Fruit fly (Drosophila melanogaster) whole organism, embryonic: Measurements from ENCODE around the gene Rcd5.
A peak's percentile ranks its signal among the peaks of the same experiment; 100 is the strongest.

Experiments used
- Adf1 ChIP-seq: fragments of 200-800 bp; sonication (Bioruptor generic); IDR thresholded peaks from 2 replicates; pipeline ENCODE4 v1.3.6; 2022; ENCODE audit warnings: missing biosample characterization, missing genetic modification characterization
- Antp ChIP-seq: fragments of 200-800 bp; sonication (Bioruptor generic); optimal IDR thresholded peaks from 3 replicates; lab custom pipeline; 2016; ENCODE audit warnings: missing biosample characterization, missing genetic modification characterization
- CG10979 ChIP-seq: fragments of 200-800 bp; sonication (Bioruptor generic); optimal IDR thresholded peaks from 2 replicates; lab custom pipeline; 2018; ENCODE audit warnings: missing biosample characterization, mild to moderate bottlenecking, missing genetic modification characterization, moderate library complexity
- CG11093 ChIP-seq: fragments of 200-800 bp; sonication (Bioruptor generic); IDR thresholded peaks from 3 replicates; pipeline ENCODE4 v1.3.6; 2022; ENCODE audit warnings: missing biosample characterization, missing genetic modification characterization
- CG11560 ChIP-seq: fragments of 200-800 bp; sonication (Bioruptor generic); IDR thresholded peaks from 3 replicates; pipeline ENCODE4 v1.3.6; 2022; ENCODE audit warnings: missing biosample characterization, missing genetic modification characterization
- CG12219 ChIP-seq: fragments of 200-800 bp; sonication (Bioruptor generic); optimal IDR thresholded peaks from 3 replicates; lab custom pipeline; 2018; ENCODE audit warnings: missing biosample characterization, mild to moderate bottlenecking, missing genetic modification characterization
- CG12659 ChIP-seq: fragments of 200-800 bp; sonication (Bioruptor generic); optimal IDR thresholded peaks from 3 replicates; lab custom pipeline; 2017; ENCODE audit warnings: mild to moderate bottlenecking, missing biosample characterization, missing genetic modification reagents, missing genetic modification characterization
- CG13775 ChIP-seq: fragments of 200-800 bp; sonication (Bioruptor generic); optimal IDR thresholded peaks from 3 replicates; lab custom pipeline; 2017; ENCODE audit warnings: missing biosample characterization, mild to moderate bottlenecking, missing genetic modification characterization
- CG15011 ChIP-seq: fragments of 200-800 bp; sonication (Bioruptor generic); optimal IDR thresholded peaks from 3 replicates; lab custom pipeline; 2018; ENCODE audit warnings: missing biosample characterization, mild to moderate bottlenecking, missing genetic modification characterization
- CG15514 ChIP-seq: fragments of 200-800 bp; sonication (Bioruptor generic); optimal IDR thresholded peaks from 3 replicates; lab custom pipeline; 2017; ENCODE audit warnings: missing biosample characterization, missing genetic modification characterization, mild to moderate bottlenecking, moderate library complexity, missing genetic modification reagents
- CG30431 ChIP-seq: fragments of 200-800 bp; sonication (Bioruptor generic); optimal IDR thresholded peaks from 2 replicates; lab custom pipeline; 2017; ENCODE audit warnings: missing biosample characterization, missing genetic modification characterization
- CG3163 ChIP-seq: fragments of 200-800 bp; sonication (Bioruptor generic); optimal IDR thresholded peaks from 3 replicates; lab custom pipeline; 2016; ENCODE audit warnings: missing biosample characterization, missing genetic modification characterization
- CG4854 ChIP-seq: fragments of 200-800 bp; sonication (Bioruptor generic); optimal IDR thresholded peaks from 2 replicates; lab custom pipeline; 2016; ENCODE audit warnings: missing biosample characterization, missing genetic modification characterization, inconsistent platforms
- CG5245 ChIP-seq: fragments of 200-800 bp; sonication (Bioruptor generic); optimal IDR thresholded peaks from 3 replicates; lab custom pipeline; 2016; ENCODE audit warnings: missing biosample characterization, missing genetic modification characterization
- CG6272 ChIP-seq: fragments of 200-800 bp; sonication (Bioruptor generic); IDR thresholded peaks from 2 replicates; pipeline ENCODE4 v1.3.6; 2022; ENCODE audit warnings: missing biosample characterization, missing genetic modification characterization
- CG7357 ChIP-seq: fragments of 200-800 bp; sonication (Bioruptor generic); IDR thresholded peaks from 3 replicates; pipeline ENCODE4 v1.3.6; 2022; ENCODE audit warnings: missing biosample characterization, missing genetic modification characterization
- CG7372 ChIP-seq: fragments of 200-800 bp; sonication (Bioruptor generic); IDR thresholded peaks from 2 replicates; pipeline ENCODE4 v1.3.6; 2022; ENCODE audit warnings: missing biosample characterization, missing genetic modification characterization
- CG7556 ChIP-seq: fragments of 200-800 bp; sonication (Bioruptor generic); optimal IDR thresholded peaks from 2 replicates; lab custom pipeline; 2017; ENCODE audit warnings: missing biosample characterization, mild to moderate bottlenecking, missing genetic modification characterization
- CG7786 ChIP-seq: fragments of 200-800 bp; sonication (Bioruptor generic); optimal IDR thresholded peaks from 2 replicates; lab custom pipeline; 2016; ENCODE audit warnings: missing biosample characterization, missing genetic modification characterization
- CG8765 ChIP-seq: fragments of 200-800 bp; sonication (Bioruptor generic); IDR thresholded peaks from 2 replicates; pipeline ENCODE4 v1.3.6; 2022; ENCODE audit warnings: missing biosample characterization, missing genetic modification characterization
- CG9215 ChIP-seq: fragments of 200-800 bp; sonication (Bioruptor generic); IDR thresholded peaks from 2 replicates; pipeline ENCODE4 v1.3.6; 2022; ENCODE audit warnings: missing biosample characterization, missing genetic modification characterization
- CG9817 ChIP-seq: fragments of 200-800 bp; sonication (Bioruptor generic); optimal IDR thresholded peaks from 2 replicates; lab custom pipeline; 2018; ENCODE audit warnings: missing biosample characterization, mild to moderate bottlenecking, missing genetic modification characterization, moderate library complexity
- CG9932 ChIP-seq: fragments of 200-800 bp; sonication (Bioruptor generic); IDR thresholded peaks from 2 replicates; pipeline ENCODE4 v1.3.6; 2022; ENCODE audit warnings: missing biosample characterization, missing genetic modification characterization
- E2f2 ChIP-seq: fragments of 200-800 bp; sonication (Bioruptor generic); IDR thresholded peaks from 2 replicates; pipeline ENCODE4 v1.3.6; 2022; ENCODE audit warnings: missing biosample characterization, missing genetic modification characterization
- Ets65A ChIP-seq: fragments of 200-800 bp; sonication (Bioruptor generic); peaks from one replicate; lab custom pipeline; 2016; ENCODE audit warnings: missing biosample characterization, missing genetic modification characterization
- Fer2 ChIP-seq: fragments of 200-800 bp; sonication (Bioruptor generic); optimal IDR thresholded peaks from 2 replicates; lab custom pipeline; 2018; ENCODE audit warnings: missing biosample characterization, mild to moderate bottlenecking, missing genetic modification characterization, moderate library complexity
- H15 ChIP-seq: fragments of 200-800 bp; sonication (Bioruptor generic); IDR thresholded peaks from 3 replicates; pipeline ENCODE4 v1.3.6; 2022; ENCODE audit warnings: missing biosample characterization, missing genetic modification characterization
- Hr78 ChIP-seq, 2 experiments: fragments of 200-800 bp in 1 of 2; fragments of >200 bp in 1 of 2; sonication (Bioruptor generic) in 1 of 2; optimal IDR thresholded peaks; 2 replicates each; lab custom pipeline; 2017 to 2019; ENCODE audit warnings: missing biosample characterization in 2 of 2, missing genetic modification characterization in 2 of 2, mild to moderate bottlenecking in 1 of 2, moderate library complexity in 1 of 2
- Lpt ChIP-seq: fragments of >200 bp; optimal IDR thresholded peaks from 2 replicates; lab custom pipeline; 2018; ENCODE audit warnings: missing biosample characterization, missing genetic modification characterization
- MBD-R2 ChIP-seq: fragments of 200-800 bp; sonication (Bioruptor generic); IDR thresholded peaks from 2 replicates; pipeline ENCODE4 v1.3.6; 2022; ENCODE audit warnings: missing biosample characterization, missing genetic modification characterization
- Mad ChIP-seq: fragments of 200-800 bp; sonication (Bioruptor generic); optimal IDR thresholded peaks from 2 replicates; lab custom pipeline; 2016; ENCODE audit warnings: missing biosample characterization, missing genetic modification characterization
- Oaz ChIP-seq: fragments of 200-800 bp; sonication (Bioruptor generic); IDR thresholded peaks from 2 replicates; pipeline ENCODE4 v1.3.6; 2022; ENCODE audit warnings: missing biosample characterization, missing genetic modification characterization
- PHDP ChIP-seq: fragments of 200-800 bp; sonication (Bioruptor generic); optimal IDR thresholded peaks from 3 replicates; lab custom pipeline; 2018; ENCODE audit warnings: missing biosample characterization, mild to moderate bottlenecking, missing genetic modification characterization, moderate library complexity
- Scr ChIP-seq: fragments of 200-800 bp; sonication (Bioruptor generic); IDR thresholded peaks from 2 replicates; pipeline ENCODE4 v1.3.6; 2022; ENCODE audit warnings: missing biosample characterization, missing genetic modification characterization; ENCODE audit not compliant: partially characterized antibody
- Ssrp ChIP-seq: fragments of 200-800 bp; sonication (Bioruptor generic); optimal IDR thresholded peaks from 2 replicates; lab custom pipeline; 2018; ENCODE audit warnings: missing biosample characterization, mild to moderate bottlenecking, missing genetic modification characterization, moderate library complexity
- TFAM ChIP-seq: fragments of 200-800 bp; sonication (Bioruptor generic); optimal IDR thresholded peaks from 2 replicates; lab custom pipeline; 2017; ENCODE audit warnings: missing biosample characterization, missing genetic modification characterization, inconsistent platforms
- bcd ChIP-seq: fragments of 200-800 bp; sonication (Bioruptor generic); optimal IDR thresholded peaks from 2 replicates; lab custom pipeline; 2017; ENCODE audit warnings: missing biosample characterization, mild to moderate bottlenecking, missing genetic modification characterization
- btn ChIP-seq: fragments of 200-800 bp; sonication (Bioruptor generic); optimal IDR thresholded peaks from 2 replicates; lab custom pipeline; 2016; ENCODE audit warnings: missing biosample characterization, missing genetic modification characterization
- cas ChIP-seq: fragments of 200-800 bp; sonication (Bioruptor generic); IDR thresholded peaks from 2 replicates; pipeline ENCODE4 v1.3.6; 2022; ENCODE audit warnings: missing biosample characterization, missing genetic modification characterization
- dmrt11E ChIP-seq: fragments of 200-800 bp; sonication (Bioruptor generic); optimal IDR thresholded peaks from 3 replicates; lab custom pipeline; 2018; ENCODE audit warnings: missing biosample characterization, mild to moderate bottlenecking, missing genetic modification characterization, moderate library complexity
- ewg ChIP-seq: fragments of 200-800 bp; sonication (Bioruptor generic); optimal IDR thresholded peaks from 3 replicates; lab custom pipeline; 2017; ENCODE audit warnings: mild to moderate bottlenecking, missing biosample characterization, missing genetic modification reagents, missing genetic modification characterization
- jigr1 ChIP-seq: fragments of 200-800 bp; sonication (Bioruptor generic); IDR thresholded peaks from 3 replicates; pipeline ENCODE4 v1.3.6; 2022; ENCODE audit warnings: missing biosample characterization, missing genetic modification characterization
- kah ChIP-seq: fragments of 200-800 bp; sonication (Bioruptor generic); optimal IDR thresholded peaks from 2 replicates; lab custom pipeline; 2018; ENCODE audit warnings: missing biosample characterization, mild to moderate bottlenecking, missing genetic modification characterization
- lmd ChIP-seq: fragments of 200-800 bp; sonication (Bioruptor generic); IDR thresholded peaks from 2 replicates; pipeline ENCODE4 v1.3.6; 2022; ENCODE audit warnings: missing biosample characterization, missing genetic modification characterization
- pum ChIP-seq: fragments of 200-800 bp; sonication (Bioruptor generic); optimal IDR thresholded peaks from 2 replicates; lab custom pipeline; 2016; ENCODE audit warnings: missing biosample characterization, missing genetic modification characterization
- pzg ChIP-seq: fragments of 200-800 bp; sonication (Bioruptor generic); optimal IDR thresholded peaks from 3 replicates; lab custom pipeline; 2018; ENCODE audit warnings: missing biosample characterization, mild to moderate bottlenecking, missing genetic modification characterization, moderate library complexity
- ranshi ChIP-seq: fragments of 200-800 bp; sonication (Bioruptor generic); IDR thresholded peaks from 2 replicates; pipeline ENCODE4 v1.3.6; 2022; ENCODE audit warnings: missing biosample characterization, missing genetic modification characterization
- salm ChIP-seq: fragments of 200-800 bp; sonication (Bioruptor generic); optimal IDR thresholded peaks from 2 replicates; lab custom pipeline; 2018; ENCODE audit warnings: missing biosample characterization, mild to moderate bottlenecking, missing genetic modification characterization
- stc ChIP-seq: fragments of 200-800 bp; sonication (Bioruptor generic); IDR thresholded peaks from 2 replicates; pipeline ENCODE4 v1.3.6; 2022; ENCODE audit warnings: missing biosample characterization, missing genetic modification characterization
- z ChIP-seq: fragments of 200-800 bp; sonication (Bioruptor generic); IDR thresholded peaks from 3 replicates; pipeline ENCODE4 v1.3.6; 2022; ENCODE audit warnings: missing biosample characterization, missing genetic modification characterization

Gene Rcd5

DNA sequence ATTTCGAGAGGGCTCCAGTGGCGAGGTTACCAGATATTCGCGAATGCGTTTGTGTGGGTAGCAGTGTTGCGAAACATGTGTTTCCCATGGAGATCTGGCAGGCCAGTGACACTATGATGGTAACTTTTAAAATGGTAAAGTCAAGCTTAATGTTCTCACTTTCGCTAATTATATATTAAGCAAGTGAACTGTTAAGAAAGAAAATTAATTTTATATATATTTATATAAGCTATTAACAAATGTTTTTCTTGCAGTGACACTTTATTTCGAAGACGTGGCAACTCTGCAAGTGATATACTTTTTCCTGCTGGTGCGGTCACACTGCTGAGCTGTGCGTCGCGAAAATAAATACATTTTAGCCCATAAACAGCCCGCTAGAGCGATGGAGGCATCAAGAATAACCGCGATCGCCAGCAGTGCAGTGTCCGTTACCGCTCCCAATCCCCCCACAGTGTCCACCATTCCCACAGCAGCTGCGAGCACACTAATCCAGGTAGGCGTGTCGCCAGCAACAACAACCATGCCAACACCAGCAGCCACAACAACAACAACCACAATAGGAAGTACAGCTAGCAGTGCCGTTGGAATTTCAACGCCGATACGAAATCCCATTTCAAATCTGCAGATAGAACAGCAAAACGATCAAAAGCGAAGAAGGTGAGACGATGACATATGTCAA lies at the start of gene Rcd5, which contains the start of gene CG11593 (continued):
- TF ChIP-seq CG8765 (GFP tag; lab: Robert Waterston, UW) (peak; percentile 75; the same call in 1 of the 2 replicates), CG9817 (tag; lab: Kevin White, UChicago) (peak; percentile 77), CG13775 (GFP tag; lab: Kevin White, UChicago) (peak; percentile 84), Hr78 (GFP tag; optimal IDR thresholded peaks at IDR 0.05; lab: Kevin White, UChicago) (no peak), ewg (GFP tag; lab: Kevin White, UChicago) (peak; percentile 32), kah (GFP tag; lab: Kevin White, UChicago) (no peak), CG12219 (GFP tag; lab: Kevin White, UChicago) (no peak), z (GFP tag; lab: Robert Waterston, UW) (no peak), CG7556 (GFP tag; lab: Kevin White, UChicago) (no peak), bcd (GFP tag; lab: Kevin White, UChicago) (peak; percentile 86), salm (tag; lab: Kevin White, UChicago) (no peak), ranshi (peak; percentile 82; the same call in 1 of the 2 replicates), CG9932 (GFP tag; lab: Robert Waterston, UW) (peak; percentile 92), MBD-R2 (GFP tag; lab: Robert Waterston, UW) (peak; percentile 86), CG7357 (GFP tag; lab: Robert Waterston, UW) (peak; percentile 77), CG9215 (GFP tag; lab: Robert Waterston, UW) (peak; percentile 86), cas (GFP tag; lab: Robert Waterston, UW) (peak; percentile 45; the same call in 1 of the 2 replicates), dmrt11E (tag; lab: Kevin White, UChicago) (peak; percentile 65), CG15514 (GFP tag; lab: Kevin White, UChicago) (peak; percentile 70), pum (peak; percentile 35), CG4854 (GFP tag; lab: Kevin White, UChicago) (no peak), CG5245 (GFP tag; lab: Kevin White, UChicago) (peak; percentile 24), Scr (GFP tag; lab: Robert Waterston, UW) (peak; percentile 28; the same call in 1 of the 2 replicates), Oaz (GFP tag; lab: Robert Waterston, UW) (peak; percentile 68), Lpt (GFP tag; lab: Kevin White, UChicago) (no peak), TFAM (GFP tag; lab: Kevin White, UChicago) (no peak), Adf1 (GFP tag; lab: Robert Waterston, UW) (peak; percentile 49), H15 (GFP tag; lab: Robert Waterston, UW) (peak; percentile 64), CG7786 (GFP tag; lab: Kevin White, UChicago) (no peak), CG3163 (GFP tag; lab: Kevin White, UChicago) (no peak), CG10979 (tag; lab: Kevin White, UChicago) (peak; percentile 48), Ets65A (peak; percentile 51), btn (GFP tag; lab: Kevin White, UChicago) (no peak), pzg (GFP tag; lab: Kevin White, UChicago) (peak; percentile 66), CG15011 (GFP tag; lab: Kevin White, UChicago) (no peak), CG11093 (GFP tag; lab: Robert Waterston, UW) (peak; percentile 78; the same call in 2 of the 3 replicates), Antp (GFP tag; lab: Kevin White, UChicago) (peak; percentile 38), CG11560 (tag; lab: Robert Waterston, UW) (peak; percentile 77; the same call in 2 of the 3 replicates), jigr1 (GFP tag; lab: Robert Waterston, UW) (peak; percentile 63; the same call in 1 of the 3 replicates), Fer2 (tag; lab: Kevin White, UChicago) (peak; percentile 24), CG30431 (GFP tag; lab: Kevin White, UChicago) (peak; percentile 66), E2f2 (peak; percentile 63), stc (GFP tag; lab: Robert Waterston, UW) (peak; percentile 67; the same call in 1 of the 2 replicates), PHDP (no peak), Mad (GFP tag; lab: Kevin White, UChicago) (peak; percentile 53), CG6272 (GFP tag; lab: Robert Waterston, UW) (peak; percentile 90), CG12659 (GFP tag; lab: Kevin White, UChicago) (peak; percentile 84), CG7372 (GFP tag; lab: Robert Waterston, UW) (peak; percentile 79), lmd (peak; percentile 81), Ssrp (tag; lab: Kevin White, UChicago) (peak; percentile 62)
